Worm (Caenorhabditis elegans) whole organism, L4/young adult: ENCODE measurements around the gene R02D5.8.

ENCODE experiments used
- W03F9.2 ChIP-seq: fragments of 150-350 bp; optimal IDR thresholded peaks from 2 replicates; lab custom pipeline; 2014; ENCODE audit warnings: missing biosample characterization, missing genetic modification characterization
- dao-5 ChIP-seq: sonication (generic microtip); optimal IDR thresholded peaks from 2 replicates; lab custom pipeline; 2016; ENCODE audit warnings: missing genotype, missing genetic modification characterization, moderate library complexity, missing compliant biosample characterization
- him-1 ChIP-seq: sonication (generic microtip); optimal IDR thresholded peaks from 2 replicates; lab custom pipeline; 2016; ENCODE audit warnings: missing genotype, missing genetic modification reagents, missing genetic modification characterization, missing compliant biosample characterization

DNA sequence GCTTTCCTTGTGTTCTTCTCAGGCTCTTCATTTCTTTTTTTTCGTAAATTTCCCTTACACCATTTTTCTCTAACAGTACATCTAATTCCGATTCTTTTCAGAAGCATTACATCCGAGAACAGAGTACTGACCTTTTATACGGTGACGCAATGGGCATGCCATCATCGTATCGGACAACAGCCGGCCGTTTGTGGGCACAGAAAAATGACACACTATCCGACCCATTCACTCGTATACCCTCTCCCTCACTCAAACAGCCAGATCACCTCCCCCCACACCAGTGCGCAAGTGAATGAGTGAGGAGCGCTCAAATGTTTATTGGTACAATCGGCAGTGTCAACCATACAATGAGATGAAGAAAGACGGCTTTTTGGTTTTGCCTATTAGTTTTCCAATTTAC lies 18.0 kb downstream of the R02D5.8 start, which contains the start of gene R02D5.24:
- TF ChIP-seq W03F9.2, result no peak
- no peak for TF ChIP-seq him-1
- no peak for TF ChIP-seq dao-5 (tag; lab: Kevin White, UChicago)
